Fruit fly (Drosophila melanogaster) whole organism, pupa: Measurements from ENCODE around the gene cad.

Source experiments
- CG10348 ChIP-seq: fragments of 200-800 bp; sonication (Bioruptor generic); IDR thresholded peaks from 2 replicates; pipeline ENCODE4 v1.3.6; 2022; ENCODE audit warnings: missing biosample characterization, missing genetic modification characterization
- CG13204 ChIP-seq: fragments of 200-800 bp; sonication (Bioruptor generic); optimal IDR thresholded peaks from 2 replicates; lab custom pipeline; 2018; ENCODE audit warnings: missing biosample characterization, mild to moderate bottlenecking, missing genetic modification characterization, moderate library complexity
- CG4496 ChIP-seq: fragments of 200-800 bp; sonication (Bioruptor generic); IDR thresholded peaks from 3 replicates; pipeline ENCODE4 v1.3.6; 2022; ENCODE audit warnings: missing biosample characterization, missing genetic modification characterization
- CG8301 ChIP-seq: fragments of 200-800 bp; sonication (Bioruptor generic); optimal IDR thresholded peaks from 2 replicates; lab custom pipeline; 2018; ENCODE audit warnings: missing biosample characterization, mild to moderate bottlenecking, missing genetic modification characterization
- D1 ChIP-seq: fragments of 200-800 bp; sonication (Bioruptor generic); optimal IDR thresholded peaks from 2 replicates; lab custom pipeline; 2018; ENCODE audit warnings: missing biosample characterization, mild to moderate bottlenecking, missing genetic modification characterization, moderate library complexity
- Ets98B ChIP-seq: fragments of 200-800 bp; sonication (Bioruptor generic); IDR thresholded peaks from 2 replicates; pipeline ENCODE4 v1.3.6; 2022; ENCODE audit warnings: missing biosample characterization, missing genetic modification characterization
- Pif1B ChIP-seq: fragments of 200-800 bp; sonication (Bioruptor generic); optimal IDR thresholded peaks from 3 replicates; lab custom pipeline; 2016; ENCODE audit warnings: missing biosample characterization, missing genetic modification characterization
- fd96Ca ChIP-seq: fragments of 200-800 bp; sonication (Bioruptor generic); IDR thresholded peaks from 3 replicates; pipeline ENCODE4 v1.3.6; 2022; ENCODE audit warnings: missing biosample characterization, missing genetic modification characterization

- no peak for TF ChIP-seq CG8301 (tag; lab: Kevin White, UChicago)
- no peak for TF ChIP-seq Pif1B (GFP tag; lab: Kevin White, UChicago)
- no peak for TF ChIP-seq CG13204 (GFP tag; lab: Kevin White, UChicago)
- TF ChIP-seq CG4496 (GFP tag; lab: Robert Waterston, UW), result peak; percentile 64; the same call in 1 of the 3 replicates
- no peak for TF ChIP-seq D1
- peak; percentile 69 for TF ChIP-seq Ets98B (GFP tag; lab: Robert Waterston, UW)
- no peak for TF ChIP-seq CG10348
- TF ChIP-seq fd96Ca (GFP tag; lab: Robert Waterston, UW), result peak; percentile 60
These were observed 38.7 kb downstream of the cad start for dm6 chr2L:20809229-20809628.
